Worm (Caenorhabditis elegans) whole organism, L4 larva: Measurements from ENCODE around the gene trpp-11.

ENCODE experiments used
- T26A8.4 ChIP-seq: fragments of 200-800 bp; sonication (Bioruptor generic); IDR thresholded peaks from 2 replicates; pipeline ENCODE4 v1.3.6; 2022; ENCODE audit warnings: missing genetic modification characterization, missing compliant biosample characterization
- php-3 ChIP-seq: fragments of 200-800 bp; sonication (Bioruptor generic); IDR thresholded peaks from 2 replicates; pipeline ENCODE4 v1.3.6; 2022; ENCODE audit warnings: missing genetic modification reagents, missing genetic modification characterization, missing compliant biosample characterization
- pqm-1 ChIP-seq: sonication (generic microtip); optimal IDR thresholded peaks from 2 replicates; lab custom pipeline; 2017; ENCODE audit warnings: missing biosample characterization, missing genetic modification characterization

DNA sequence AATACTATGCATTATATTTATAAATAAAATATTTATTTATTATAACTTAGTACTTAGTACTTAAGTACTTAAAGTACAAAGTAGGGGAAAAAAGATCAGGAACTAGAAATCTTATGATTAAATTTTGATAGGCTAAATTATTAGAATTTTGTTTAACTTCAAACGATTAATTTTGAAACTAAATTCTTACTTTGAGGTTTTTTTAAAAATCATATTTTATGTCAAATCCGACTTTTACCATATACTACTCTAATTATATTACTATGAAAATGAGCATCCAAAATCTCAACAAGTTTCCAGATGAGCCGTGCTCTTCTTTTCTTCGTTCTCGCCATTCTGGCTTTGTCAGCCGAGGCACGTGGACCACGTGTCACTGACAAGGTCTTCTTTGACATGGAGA, 21.8 kb upstream of the trpp-11 start, which contains the start of gene cyn-6:
- TF ChIP-seq php-3 (GFP tag; lab: Robert Waterston, UW) (no peak), pqm-1 (tag; lab: Kevin White, UChicago) (no peak), T26A8.4 (no peak)
